Worm (Caenorhabditis elegans) whole organism, young adult: Measurements from ENCODE around the gene E02H1.1.

ENCODE experiments used
- Y79H2A.3 ChIP-seq: fragments of 200-800 bp; sonication (Bioruptor generic); conservative IDR thresholded peaks from 2 replicates; pipeline ENCODE4 v1.3.6; 2022; ENCODE audit warnings: missing genetic modification reagents, missing genetic modification characterization, missing compliant biosample characterization
- ceh-100 ChIP-seq: fragments of 200-800 bp; sonication (Bioruptor generic); IDR thresholded peaks from 2 replicates; pipeline ENCODE4 v1.3.6; 2022; ENCODE audit warnings: missing genetic modification reagents, missing genetic modification characterization, missing compliant biosample characterization
- egl-44 ChIP-seq: fragments of 200-800 bp; sonication (Bioruptor generic); IDR thresholded peaks from 2 replicates; pipeline ENCODE4 v1.3.6; 2022; ENCODE audit warnings: missing genetic modification reagents, missing genetic modification characterization, missing compliant biosample characterization
- let-607 ChIP-seq, 2 experiments: fragments of 200-800 bp in 1 of 2; sonication (Bioruptor generic) in 1 of 2; sonication (generic microtip) in 1 of 2; optimal IDR thresholded peaks; 2 replicates each; lab custom pipeline; 2016 to 2018; ENCODE audit warnings: mild to moderate bottlenecking in 2 of 2, missing compliant biosample characterization in 2 of 2, missing genetic modification characterization in 2 of 2, moderate library complexity in 2 of 2, missing genotype in 1 of 2
- lin-40 ChIP-seq: sonication (generic microtip); optimal IDR thresholded peaks from 2 replicates; lab custom pipeline; 2016; ENCODE audit warnings: missing genetic modification characterization, mild to moderate bottlenecking, missing compliant biosample characterization, missing genotype, missing genetic modification reagents
- snpc-4 ChIP-seq, 5 experiments: fragments of 150-350 bp in 1 of 5; sonication (generic microtip) in 4 of 5; optimal IDR thresholded peaks; 2 replicates each; lab custom pipeline; 2014 to 2018; ENCODE audit warnings: missing genetic modification characterization in 5 of 5, missing biosample characterization in 3 of 5, antibody characterized with exemption in 2 of 5, mild to moderate bottlenecking in 2 of 5, missing compliant biosample characterization in 2 of 5, missing genotype in 2 of 5, moderate library complexity in 2 of 5, missing genetic modification reagents in 1 of 5
- unc-62 ChIP-seq: fragments of 150-350 bp; optimal IDR thresholded peaks from 2 replicates; lab custom pipeline; 2014; ENCODE audit warnings: missing biosample characterization, missing genetic modification reagents, missing genetic modification characterization
- xnd-1 ChIP-seq: sonication (generic microtip); optimal IDR thresholded peaks from 2 replicates; lab custom pipeline; 2016; ENCODE audit warnings: missing genotype, missing genetic modification reagents, missing genetic modification characterization, missing compliant biosample characterization

DNA sequence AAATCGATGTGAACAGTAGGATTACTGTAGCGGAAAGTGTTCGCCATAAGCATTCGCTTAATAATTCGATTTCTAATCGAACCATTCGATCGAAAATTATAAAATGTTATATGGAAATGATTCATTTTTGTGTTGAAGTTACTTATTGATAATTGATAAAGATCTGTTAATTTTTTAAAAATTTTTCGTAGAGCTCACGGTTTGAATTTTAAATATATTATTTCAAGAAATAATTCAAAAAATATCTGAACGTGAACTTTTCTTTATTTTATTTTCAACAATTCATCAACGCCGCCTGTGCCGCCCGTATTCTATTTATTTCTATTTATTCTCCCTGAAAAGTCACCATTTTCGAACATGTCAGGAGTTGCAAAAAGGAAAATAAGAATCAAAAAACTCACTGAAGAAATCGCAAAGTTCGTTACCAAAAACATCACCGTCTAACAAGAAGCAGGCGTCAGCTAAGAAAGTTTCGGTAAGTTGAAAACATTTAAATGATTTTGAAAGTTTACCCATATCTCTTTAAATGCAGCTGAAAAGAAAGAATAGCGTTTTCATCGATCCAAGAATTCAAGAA is 20.5 kb upstream of the E02H1.1 start, which contains the start of the genes T15H9.5 and T15H9.4:
- no peak for TF ChIP-seq Y79H2A.3 (GFP tag; lab: Robert Waterston, UW)
- TF ChIP-seq ceh-100 (GFP tag; lab: Robert Waterston, UW) = no peak
- TF ChIP-seq lin-40 (tag; lab: Kevin White, UChicago) = no peak
- TF ChIP-seq xnd-1 (tag; lab: Kevin White, UChicago) = no peak
- no peak for TF ChIP-seq snpc-4 (GFP tag; optimal IDR thresholded peaks at IDR 0.05; lab: Kevin White, UChicago)
- no peak for TF ChIP-seq snpc-4 (tag; optimal IDR thresholded peaks at IDR 0.05; lab: Kevin White, UChicago)
- no peak for TF ChIP-seq let-607 (tag; optimal IDR thresholded peaks at IDR 0.05; lab: Kevin White, UChicago)
- no peak for TF ChIP-seq egl-44 (GFP tag; lab: Robert Waterston, UW)
- TF ChIP-seq unc-62 (GFP tag; lab: Kevin White, UChicago) = no peak
